Worm (Caenorhabditis elegans) whole organism, young adult: ENCODE measurements around the gene cnc-4.

Source experiments
- F22D6.2 ChIP-seq: sonication (generic microtip); optimal IDR thresholded peaks from 2 replicates; lab custom pipeline; 2016; ENCODE audit warnings: mild to moderate bottlenecking, missing genetic modification characterization, missing compliant biosample characterization
- T07F8.4 ChIP-seq: sonication (generic microtip); optimal IDR thresholded peaks from 2 replicates; lab custom pipeline; 2016; ENCODE audit warnings: mild to moderate bottlenecking, missing genetic modification characterization, moderate library complexity, missing compliant biosample characterization
- ets-4 ChIP-seq: fragments of 200-800 bp; sonication (Bioruptor generic); optimal IDR thresholded peaks from 2 replicates; lab custom pipeline; 2018; ENCODE audit warnings: mild to moderate bottlenecking, missing genetic modification characterization, missing compliant biosample characterization
- nfya-1 ChIP-seq: sonication (generic microtip); optimal IDR thresholded peaks from 2 replicates; lab custom pipeline; 2017; ENCODE audit warnings: antibody characterized with exemption, missing compliant biosample characterization, missing genetic modification characterization, borderline replicate concordance; ENCODE audit not compliant: insufficient read depth
- nhr-120 ChIP-seq: fragments of 200-800 bp; sonication (Bioruptor generic); IDR thresholded peaks from 2 replicates; pipeline ENCODE4 v1.3.6; 2022; ENCODE audit warnings: missing genetic modification characterization, missing compliant biosample characterization
- rpc-1 ChIP-seq, 2 experiments: fragments of 150-350 bp in 1 of 2; sonication (generic microtip) in 1 of 2; optimal IDR thresholded peaks; 2 replicates each; lab custom pipeline; 2014 to 2018; ENCODE audit warnings: missing biosample characterization in 1 of 2, missing genetic modification characterization in 1 of 2, missing genetic modification reagents in 1 of 2, missing genotype in 1 of 2
- snpc-3.4 ChIP-seq: sonication (generic microtip); optimal IDR thresholded peaks from 2 replicates; lab custom pipeline; 2017; ENCODE audit warnings: missing genetic modification characterization, mild to moderate bottlenecking, missing compliant biosample characterization, antibody characterized with exemption, moderate library complexity, missing genotype, missing genetic modification reagents
- tbp1 ChIP-seq: fragments of 200-800 bp; sonication (Bioruptor generic); optimal IDR thresholded peaks from 2 replicates; lab custom pipeline; 2018; ENCODE audit warnings: mild to moderate bottlenecking, missing genetic modification characterization, missing compliant biosample characterization
- ztf-3 ChIP-seq: fragments of 200-800 bp; sonication (Bioruptor generic); optimal IDR thresholded peaks from 2 replicates; lab custom pipeline; 2018; ENCODE audit warnings: mild to moderate bottlenecking, missing genetic modification characterization, missing compliant biosample characterization

- TF ChIP-seq tbp1 (no peak), ztf-3 (GFP tag; lab: Kevin White, UChicago) (no peak), nfya-1 (tag; lab: Kevin White, UChicago) (no peak), nhr-120 (GFP tag; lab: Robert Waterston, UW) (no peak), F22D6.2 (tag; lab: Kevin White, UChicago) (no peak), ets-4 (GFP tag; lab: Kevin White, UChicago) (no peak), T07F8.4 (tag; lab: Kevin White, UChicago) (no peak), rpc-1 (optimal IDR thresholded peaks at IDR 0.05; lab: Kevin White, UChicago) (no peak), rpc-1 (tag; optimal IDR thresholded peaks at IDR 0.05; lab: Kevin White, UChicago) (no peak), snpc-3.4 (tag; lab: Kevin White, UChicago) (no peak)
These were observed 38.9 kb upstream of the cnc-4 start for ce11 chrV:1408116-1408515.
